Fruit fly (Drosophila melanogaster) whole organism, adult: ENCODE data around the gene Ppm1.

ENCODE experiments used
- CG14711 ChIP-seq: fragments of 200-800 bp; sonication (Bioruptor generic); optimal IDR thresholded peaks from 2 replicates; lab custom pipeline; 2018; ENCODE audit warnings: missing biosample characterization, mild to moderate bottlenecking, missing genetic modification characterization, moderate library complexity
- CG33017 ChIP-seq: fragments of 200-800 bp; sonication (Bioruptor generic); optimal IDR thresholded peaks from 2 replicates; lab custom pipeline; 2018; ENCODE audit warnings: missing biosample characterization, mild to moderate bottlenecking, missing genetic modification characterization, moderate library complexity
- CG5204 ChIP-seq: fragments of 200-800 bp; sonication (Bioruptor generic); optimal IDR thresholded peaks from 2 replicates; lab custom pipeline; 2016; ENCODE audit warnings: missing biosample characterization, missing genetic modification characterization
- CG7101 ChIP-seq: fragments of 200-800 bp; sonication (Bioruptor generic); optimal IDR thresholded peaks from 2 replicates; lab custom pipeline; 2018; ENCODE audit warnings: missing biosample characterization, mild to moderate bottlenecking, missing genetic modification characterization, moderate library complexity
- ovo ChIP-seq: fragments of 200-800 bp; sonication (Bioruptor generic); optimal IDR thresholded peaks from 2 replicates; lab custom pipeline; 2016; ENCODE audit warnings: missing biosample characterization, missing genetic modification characterization
- tj ChIP-seq: fragments of 200-800 bp; sonication (Bioruptor generic); optimal IDR thresholded peaks from 3 replicates; lab custom pipeline; 2017; ENCODE audit warnings: missing biosample characterization, mild to moderate bottlenecking, missing genetic modification characterization, moderate library complexity

DNA sequence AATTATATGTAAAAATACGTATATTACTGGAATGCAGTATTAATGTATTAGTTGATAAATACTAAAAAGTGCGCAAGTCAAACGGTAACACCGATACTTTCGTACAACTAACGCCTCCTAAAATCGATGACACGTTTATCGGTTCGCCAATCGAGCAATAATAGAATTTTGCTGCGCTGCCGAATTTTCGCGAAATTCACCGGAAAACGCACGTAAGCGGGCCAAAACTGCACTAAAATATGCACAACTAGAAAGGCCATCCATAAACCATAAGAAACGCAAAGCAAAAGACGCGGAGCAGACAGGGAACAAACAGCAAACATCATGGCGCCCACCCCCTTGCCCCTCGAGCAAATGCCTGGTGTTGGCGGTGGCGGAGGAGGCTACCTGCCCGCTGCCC lies 12.0 kb downstream of the Ppm1 start, which contains the start of gene MED14:
- TF ChIP-seq CG7101 = no peak
- TF ChIP-seq CG14711 (tag; lab: Kevin White, UChicago) = no peak
- no peak for TF ChIP-seq ovo (GFP tag; lab: Kevin White, UChicago)
- TF ChIP-seq tj (GFP tag; lab: Kevin White, UChicago) = peak; percentile 50
- no peak for TF ChIP-seq CG33017 (tag; lab: Kevin White, UChicago)
- TF ChIP-seq CG5204 (GFP tag; lab: Kevin White, UChicago) = no peak
